Fruit fly (Drosophila melanogaster) whole organism, embryonic: Measurements from ENCODE around the gene CG11629.

Experiments
- ATbp ChIP-seq: fragments of 200-800 bp; sonication (Bioruptor generic); optimal IDR thresholded peaks from 2 replicates; lab custom pipeline; 2017; ENCODE audit warnings: missing biosample characterization, mild to moderate bottlenecking, missing genetic modification characterization, missing genetic modification reagents
- Bgb ChIP-seq: fragments of 200-800 bp; sonication (Bioruptor generic); IDR thresholded peaks from 2 replicates; pipeline ENCODE4 v1.3.6; 2022; ENCODE audit warnings: missing biosample characterization, missing genetic modification characterization; ENCODE audit not compliant: partially characterized antibody
- CG11247 ChIP-seq: fragments of 200-800 bp; sonication (Bioruptor generic); IDR thresholded peaks from 2 replicates; pipeline ENCODE4 v1.3.6; 2022; ENCODE audit warnings: missing biosample characterization, missing genetic modification characterization
- CG13894 ChIP-seq: fragments of 200-800 bp; sonication (Bioruptor generic); optimal IDR thresholded peaks from 3 replicates; lab custom pipeline; 2018; ENCODE audit warnings: missing biosample characterization, mild to moderate bottlenecking, missing genetic modification characterization, moderate library complexity
- CG15601 ChIP-seq: fragments of 200-800 bp; sonication (Bioruptor generic); optimal IDR thresholded peaks from 3 replicates; lab custom pipeline; 2019; ENCODE audit warnings: missing biosample characterization, mild to moderate bottlenecking, missing genetic modification characterization, moderate library complexity
- CG17328 ChIP-seq: fragments of 200-800 bp; sonication (Bioruptor generic); IDR thresholded peaks from 2 replicates; pipeline ENCODE4 v1.3.6; 2022; ENCODE audit warnings: missing biosample characterization, missing genetic modification characterization
- CG17361 ChIP-seq: fragments of 200-800 bp; sonication (Bioruptor generic); IDR thresholded peaks from 3 replicates; pipeline ENCODE4 v1.3.6; 2022; ENCODE audit warnings: missing biosample characterization, missing genetic modification characterization
- CG17802 ChIP-seq: fragments of 200-800 bp; sonication (Bioruptor generic); optimal IDR thresholded peaks from 2 replicates; lab custom pipeline; 2018; ENCODE audit warnings: missing biosample characterization, mild to moderate bottlenecking, missing genetic modification characterization, moderate library complexity
- CG33557 ChIP-seq: fragments of 200-800 bp; sonication (Bioruptor generic); optimal IDR thresholded peaks from 2 replicates; lab custom pipeline; 2019; ENCODE audit warnings: missing biosample characterization, mild to moderate bottlenecking, missing genetic modification characterization, moderate library complexity
- CG3407 ChIP-seq: fragments of 200-800 bp; sonication (Bioruptor generic); optimal IDR thresholded peaks from 2 replicates; lab custom pipeline; 2018; ENCODE audit warnings: missing biosample characterization, mild to moderate bottlenecking, missing genetic modification characterization
- CG4730 ChIP-seq: fragments of 200-800 bp; sonication (Bioruptor generic); IDR thresholded peaks from 2 replicates; pipeline ENCODE4 v1.3.6; 2022; ENCODE audit warnings: missing biosample characterization, missing genetic modification characterization
- CG4854 ChIP-seq: fragments of 200-800 bp; sonication (Bioruptor generic); optimal IDR thresholded peaks from 2 replicates; lab custom pipeline; 2016; ENCODE audit warnings: missing biosample characterization, missing genetic modification characterization, inconsistent platforms
- CG5953 ChIP-seq: fragments of 200-800 bp; sonication (Bioruptor generic); IDR thresholded peaks from 2 replicates; pipeline ENCODE4 v1.3.6; 2022; ENCODE audit warnings: missing biosample characterization, missing genetic modification characterization
- CG7786 ChIP-seq: fragments of 200-800 bp; sonication (Bioruptor generic); optimal IDR thresholded peaks from 2 replicates; lab custom pipeline; 2016; ENCODE audit warnings: missing biosample characterization, missing genetic modification characterization
- CG7987 ChIP-seq: fragments of 200-800 bp; sonication (Bioruptor generic); optimal IDR thresholded peaks from 2 replicates; lab custom pipeline; 2018; ENCODE audit warnings: missing biosample characterization, mild to moderate bottlenecking, missing genetic modification characterization, moderate library complexity
- CG8765 ChIP-seq: fragments of 200-800 bp; sonication (Bioruptor generic); IDR thresholded peaks from 2 replicates; pipeline ENCODE4 v1.3.6; 2022; ENCODE audit warnings: missing biosample characterization, missing genetic modification characterization
- Dad ChIP-seq: fragments of 200-800 bp; sonication (Bioruptor generic); optimal IDR thresholded peaks from 3 replicates; lab custom pipeline; 2016; ENCODE audit warnings: missing biosample characterization, missing genetic modification characterization
- Drgx ChIP-seq: fragments of 200-800 bp; sonication (Bioruptor generic); IDR thresholded peaks from 2 replicates; pipeline ENCODE4 v1.3.6; 2022; ENCODE audit warnings: missing biosample characterization, missing genetic modification characterization
- Fer3 ChIP-seq: fragments of 200-800 bp; sonication (Bioruptor generic); optimal IDR thresholded peaks from 2 replicates; lab custom pipeline; 2018; ENCODE audit warnings: missing biosample characterization, mild to moderate bottlenecking, missing genetic modification characterization, moderate library complexity
- GATAe ChIP-seq: fragments of 200-800 bp; sonication (Bioruptor generic); conservative IDR thresholded peaks from 2 replicates; pipeline ENCODE4 v1.3.6; 2022; ENCODE audit warnings: missing biosample characterization, missing genetic modification characterization
- HLH3B ChIP-seq: fragments of 200-800 bp; sonication (Bioruptor generic); IDR thresholded peaks from 2 replicates; pipeline ENCODE4 v1.3.6; 2022; ENCODE audit warnings: missing biosample characterization, missing genetic modification characterization
- Hey ChIP-seq: fragments of 200-800 bp; sonication (Bioruptor generic); optimal IDR thresholded peaks from 3 replicates; lab custom pipeline; 2018; ENCODE audit warnings: missing biosample characterization, mild to moderate bottlenecking, missing genetic modification characterization
- Nf-YA ChIP-seq: fragments of 200-800 bp; sonication (Bioruptor generic); IDR thresholded peaks from 2 replicates; pipeline ENCODE4 v1.3.6; 2022; ENCODE audit warnings: missing biosample characterization, missing genetic modification characterization
- Side ChIP-seq: fragments of 200-800 bp; sonication (Bioruptor generic); optimal IDR thresholded peaks from 2 replicates; lab custom pipeline; 2016; ENCODE audit warnings: missing biosample characterization, missing genetic modification characterization
- Sox102F ChIP-seq: fragments of 200-800 bp; sonication (Bioruptor generic); optimal IDR thresholded peaks from 2 replicates; lab custom pipeline; 2018; ENCODE audit warnings: missing biosample characterization, mild to moderate bottlenecking, missing genetic modification characterization, moderate library complexity
- Xbp1 ChIP-seq: fragments of 200-800 bp; sonication (Bioruptor generic); optimal IDR thresholded peaks from 3 replicates; lab custom pipeline; 2016; ENCODE audit warnings: missing biosample characterization, mild to moderate bottlenecking, missing genetic modification characterization
- aop ChIP-seq: fragments of 200-800 bp; sonication (Bioruptor generic); IDR thresholded peaks from 2 replicates; pipeline ENCODE4 v1.3.6; 2022; ENCODE audit warnings: missing biosample characterization, missing genetic modification characterization
- ato ChIP-seq: fragments of 200-800 bp; sonication (Bioruptor generic); IDR thresholded peaks from 2 replicates; pipeline ENCODE4 v1.3.6; 2022; ENCODE audit warnings: missing biosample characterization, missing genetic modification characterization; ENCODE audit not compliant: partially characterized antibody
- chinmo ChIP-seq: fragments of 200-800 bp; sonication (Bioruptor generic); IDR thresholded peaks from 4 replicates; pipeline ENCODE4 v1.3.6; 2022; ENCODE audit warnings: missing biosample characterization, missing genetic modification characterization; ENCODE audit not compliant: partially characterized antibody
- chn ChIP-seq: fragments of 200-800 bp; sonication (Bioruptor generic); optimal IDR thresholded peaks from 2 replicates; lab custom pipeline; 2016; ENCODE audit warnings: missing biosample characterization, missing genetic modification characterization
- danr ChIP-seq: fragments of 200-800 bp; sonication (Bioruptor generic); IDR thresholded peaks from 2 replicates; pipeline ENCODE4 v1.3.6; 2022; ENCODE audit warnings: missing biosample characterization, missing genetic modification characterization
- en ChIP-seq: fragments of 200-800 bp; sonication (Bioruptor generic); optimal IDR thresholded peaks from 2 replicates; lab custom pipeline; 2016; ENCODE audit warnings: missing biosample characterization, missing genetic modification characterization
- ewg ChIP-seq: fragments of 200-800 bp; sonication (Bioruptor generic); optimal IDR thresholded peaks from 3 replicates; lab custom pipeline; 2017; ENCODE audit warnings: mild to moderate bottlenecking, missing biosample characterization, missing genetic modification reagents, missing genetic modification characterization
- ftz-f1 ChIP-seq: fragments of 200-800 bp; sonication (Bioruptor generic); optimal IDR thresholded peaks from 2 replicates; lab custom pipeline; 2016; ENCODE audit warnings: missing biosample characterization, missing genetic modification characterization
- gcm2 ChIP-seq: fragments of 200-800 bp; sonication (Bioruptor generic); optimal IDR thresholded peaks from 2 replicates; lab custom pipeline; 2016; ENCODE audit warnings: missing biosample characterization, missing genetic modification characterization
- hb ChIP-seq: fragments of 200-800 bp; sonication (Bioruptor generic); IDR thresholded peaks from 3 replicates; pipeline ENCODE4 v1.3.6; 2022; ENCODE audit warnings: missing biosample characterization, missing genetic modification characterization; ENCODE audit not compliant: partially characterized antibody
- hkb ChIP-seq, 2 experiments: fragments of 200-800 bp in 1 of 2; fragments of >200 bp in 1 of 2; sonication (Bioruptor generic) in 1 of 2; IDR thresholded peaks in 1 of 2; optimal IDR thresholded peaks in 1 of 2; 2 replicates each; pipeline versions ENCODE4 v1.3.6 to Lab custom; 2017 to 2022; ENCODE audit warnings: missing biosample characterization in 1 of 2, missing genetic modification characterization in 1 of 2
- jumu ChIP-seq: fragments of 200-800 bp; sonication (Bioruptor generic); optimal IDR thresholded peaks from 3 replicates; lab custom pipeline; 2016; ENCODE audit warnings: missing biosample characterization, missing genetic modification characterization
- klu ChIP-seq: fragments of 200-800 bp; sonication (Bioruptor generic); IDR thresholded peaks from 2 replicates; pipeline ENCODE4 v1.3.6; 2022; ENCODE audit warnings: missing biosample characterization, missing genetic modification characterization
- nau ChIP-seq: fragments of 200-800 bp; sonication (Bioruptor generic); optimal IDR thresholded peaks from 3 replicates; lab custom pipeline; 2017; ENCODE audit warnings: missing biosample characterization, mild to moderate bottlenecking, missing genetic modification characterization, missing genetic modification reagents
- pan ChIP-seq, 4 experiments: fragments of >200 bp in 3 of 4; fragments of 200-800 bp in 1 of 4; sonication (Bioruptor generic) in 1 of 4; optimal IDR thresholded peaks in 3 of 4; IDR thresholded peaks in 1 of 4; 2 replicates each; pipeline versions ENCODE4 v1.3.6 to Lab custom; 2017 to 2022; ENCODE audit warnings: missing biosample characterization in 2 of 4, missing genetic modification characterization in 2 of 4, mixed read lengths in 1 of 4
- pb ChIP-seq: fragments of 200-800 bp; sonication (Bioruptor generic); optimal IDR thresholded peaks from 3 replicates; lab custom pipeline; 2016; ENCODE audit warnings: missing biosample characterization, missing genetic modification characterization
- psq ChIP-seq: fragments of 200-800 bp; sonication (Bioruptor generic); optimal IDR thresholded peaks from 2 replicates; lab custom pipeline; 2017; ENCODE audit warnings: missing biosample characterization, missing genetic modification characterization
- run ChIP-seq: fragments of 200-800 bp; sonication (Bioruptor generic); optimal IDR thresholded peaks from 3 replicates; lab custom pipeline; 2018; ENCODE audit warnings: missing biosample characterization, mild to moderate bottlenecking, missing genetic modification characterization
- sens ChIP-seq: fragments of 200-800 bp; sonication (Bioruptor generic); peaks from one replicate; lab custom pipeline; 2016; ENCODE audit warnings: missing biosample characterization, missing genetic modification characterization
- sens-2 ChIP-seq: fragments of 200-800 bp; sonication (Bioruptor generic); IDR thresholded peaks from 2 replicates; pipeline ENCODE4 v1.3.6; 2022; ENCODE audit warnings: missing biosample characterization, missing genetic modification characterization
- trh ChIP-seq: fragments of 200-800 bp; sonication (Bioruptor generic); optimal IDR thresholded peaks from 2 replicates; lab custom pipeline; 2016; ENCODE audit warnings: missing biosample characterization, missing genetic modification characterization

The CG11629 gene

dm6 chr2L:21867040-21867981 lies 30.8 kb downstream of the CG11629 start (continued):
- peak; percentile 79 for TF ChIP-seq nau (GFP tag; lab: Kevin White, UChicago)
- TF ChIP-seq hb (GFP tag; lab: Robert Waterston, UW), result no peak
- peak; percentile 88 for TF ChIP-seq CG3407 (GFP tag; lab: Kevin White, UChicago)
- no peak; the same call in 1 of the 2 replicates for TF ChIP-seq CG8765 (GFP tag; lab: Robert Waterston, UW)
- TF ChIP-seq Nf-YA (GFP tag; lab: Robert Waterston, UW), result peak; percentile 80
- peak; percentile 91 for TF ChIP-seq Side (GFP tag; lab: Kevin White, UChicago)
- peak; percentile 55; the same call in 1 of the 2 replicates for TF ChIP-seq GATAe (GFP tag; lab: Robert Waterston, UW)
- TF ChIP-seq sens, result peak; percentile 98
- TF ChIP-seq klu, result peak; percentile 81
- TF ChIP-seq CG7786, result peak; percentile 93
- peak; percentile 57 for TF ChIP-seq CG7987 (GFP tag; lab: Kevin White, UChicago)
- TF ChIP-seq chinmo (GFP tag; lab: Robert Waterston, UW), result no peak
- peak; percentile 89 for TF ChIP-seq ewg
- TF ChIP-seq Drgx (GFP tag; lab: Robert Waterston, UW), result no peak
- TF ChIP-seq CG5953 (GFP tag; lab: Robert Waterston, UW), result peak; percentile 87
- peak; percentile 82 for TF ChIP-seq sens-2 (GFP tag; lab: Robert Waterston, UW)
- TF ChIP-seq CG11247 (GFP tag; lab: Robert Waterston, UW), result peak; percentile 86
- TF ChIP-seq Sox102F (GFP tag; lab: Kevin White, UChicago), result peak; percentile 96
- peak; percentile 93 for TF ChIP-seq CG15601 (tag; lab: Kevin White, UChicago)
- TF ChIP-seq danr (GFP tag; lab: Robert Waterston, UW), result peak; percentile 87
- peak; percentile 86 for TF ChIP-seq CG33557 (GFP tag; lab: Kevin White, UChicago)
- TF ChIP-seq CG17361 (GFP tag; lab: Robert Waterston, UW), result peak; percentile 93
- TF ChIP-seq CG17802 (tag; lab: Kevin White, UChicago), result peak; percentile 72
- TF ChIP-seq HLH3B, result peak; percentile 92
- TF ChIP-seq ATbp (GFP tag; lab: Kevin White, UChicago), result peak; percentile 93
- TF ChIP-seq CG4854 (GFP tag; lab: Kevin White, UChicago), result peak; percentile 88
- TF ChIP-seq trh, result peak; percentile 86
- TF ChIP-seq chn (GFP tag; lab: Kevin White, UChicago), result peak; percentile 94
- peak; percentile 65; the same call in 1 of the 2 replicates for TF ChIP-seq aop
- TF ChIP-seq CG17328 (GFP tag; lab: Robert Waterston, UW), result peak; percentile 93
- TF ChIP-seq ftz-f1 (GFP tag; lab: Kevin White, UChicago), result no peak
- TF ChIP-seq pan (optimal IDR thresholded peaks at IDR 0.05; lab: Kevin White, UChicago), result no peak
- TF ChIP-seq pan (GFP tag; optimal IDR thresholded peaks at IDR 0.05 in 1 of 2, IDR thresholded peaks at IDR 0.05 in 1 of 2), result peak in 1 of 2 experiments; percentile 92
- peak; percentile 89 for TF ChIP-seq Dad (GFP tag; lab: Kevin White, UChicago)
- TF ChIP-seq Xbp1 (GFP tag; lab: Kevin White, UChicago), result peak; percentile 93
- peak; percentile 88 for TF ChIP-seq Fer3 (tag; lab: Kevin White, UChicago)
- no peak for TF ChIP-seq CG13894 (tag; lab: Kevin White, UChicago)
- no peak for TF ChIP-seq hkb (optimal IDR thresholded peaks at IDR 0.05; lab: Kevin White, UChicago)
- peak; percentile 92 for TF ChIP-seq hkb (GFP tag; IDR thresholded peaks at IDR 0.05; lab: Robert Waterston, UW)
- TF ChIP-seq Hey (tag; lab: Kevin White, UChicago), result peak; percentile 37
- TF ChIP-seq gcm2 (GFP tag; lab: Kevin White, UChicago), result peak; percentile 80
- peak; percentile 93 for TF ChIP-seq pb (GFP tag; lab: Kevin White, UChicago)
- peak; percentile 65 for TF ChIP-seq psq
- peak; percentile 81 for TF ChIP-seq en (GFP tag; lab: Kevin White, UChicago)
- peak; percentile 88 for TF ChIP-seq CG4730 (GFP tag; lab: Robert Waterston, UW)
- TF ChIP-seq Bgb (GFP tag; lab: Robert Waterston, UW), result no peak
- peak; percentile 51 for TF ChIP-seq run
- TF ChIP-seq jumu (GFP tag; lab: Kevin White, UChicago), result peak; percentile 95
- no peak for TF ChIP-seq ato (GFP tag; lab: Robert Waterston, UW)
